Fruit fly (Drosophila melanogaster) whole organism, embryonic: ENCODE results near the gene Srr.

Experiments used
- ATbp ChIP-seq: fragments of 200-800 bp; sonication (Bioruptor generic); optimal IDR thresholded peaks from 2 replicates; lab custom pipeline; 2017; ENCODE audit warnings: missing biosample characterization, mild to moderate bottlenecking, missing genetic modification characterization, missing genetic modification reagents
- Abd-B ChIP-seq: fragments of 200-800 bp; sonication (Bioruptor generic); optimal IDR thresholded peaks from 2 replicates; lab custom pipeline; 2018; ENCODE audit warnings: missing biosample characterization, mild to moderate bottlenecking, missing genetic modification characterization, moderate library complexity
- Blimp-1 ChIP-seq: fragments of 200-800 bp; sonication (Bioruptor generic); optimal IDR thresholded peaks from 3 replicates; lab custom pipeline; 2018; ENCODE audit warnings: missing biosample characterization, missing genetic modification characterization, mild to moderate bottlenecking, moderate library complexity, missing genetic modification reagents
- CG10147 ChIP-seq: fragments of 200-800 bp; sonication (Bioruptor generic); optimal IDR thresholded peaks from 2 replicates; lab custom pipeline; 2019; ENCODE audit warnings: missing biosample characterization, mild to moderate bottlenecking, missing genetic modification characterization, moderate library complexity
- CG1024 ChIP-seq: fragments of 200-800 bp; sonication (Bioruptor generic); IDR thresholded peaks from 2 replicates; pipeline ENCODE4 v1.3.6; 2022; ENCODE audit warnings: missing biosample characterization, missing genetic modification characterization
- CG10274 ChIP-seq: fragments of 200-800 bp; sonication (Bioruptor generic); optimal IDR thresholded peaks from 3 replicates; lab custom pipeline; 2017; ENCODE audit warnings: missing biosample characterization, mild to moderate bottlenecking, missing genetic modification characterization
- CG12104 ChIP-seq: fragments of 200-800 bp; sonication (Bioruptor generic); optimal IDR thresholded peaks from 3 replicates; lab custom pipeline; 2016; ENCODE audit warnings: missing biosample characterization, missing genetic modification characterization
- CG12299 ChIP-seq: fragments of 200-800 bp; sonication (Bioruptor generic); optimal IDR thresholded peaks from 2 replicates; lab custom pipeline; 2018; ENCODE audit warnings: missing biosample characterization, mild to moderate bottlenecking, missing genetic modification characterization
- CG14710 ChIP-seq: fragments of 200-800 bp; sonication (Bioruptor generic); optimal IDR thresholded peaks from 3 replicates; lab custom pipeline; 2019; ENCODE audit warnings: missing biosample characterization, mild to moderate bottlenecking, missing genetic modification characterization, moderate library complexity
- CG1529 ChIP-seq: fragments of 200-800 bp; sonication (Bioruptor generic); optimal IDR thresholded peaks from 3 replicates; lab custom pipeline; 2018; ENCODE audit warnings: missing biosample characterization, missing genetic modification characterization
- CG1647 ChIP-seq: fragments of 200-800 bp; sonication (Bioruptor generic); optimal IDR thresholded peaks from 3 replicates; lab custom pipeline; 2016; ENCODE audit warnings: missing biosample characterization, missing genetic modification characterization
- CG17328 ChIP-seq: fragments of 200-800 bp; sonication (Bioruptor generic); IDR thresholded peaks from 2 replicates; pipeline ENCODE4 v1.3.6; 2022; ENCODE audit warnings: missing biosample characterization, missing genetic modification characterization
- CG2199 ChIP-seq: fragments of 200-800 bp; sonication (Bioruptor generic); IDR thresholded peaks from 3 replicates; pipeline ENCODE4 v1.3.6; 2022; ENCODE audit warnings: missing biosample characterization, missing genetic modification characterization
- CG30403 ChIP-seq: fragments of 200-800 bp; sonication (Bioruptor generic); optimal IDR thresholded peaks from 3 replicates; lab custom pipeline; 2016; ENCODE audit warnings: missing biosample characterization, missing genetic modification characterization
- CG3163 ChIP-seq: fragments of 200-800 bp; sonication (Bioruptor generic); optimal IDR thresholded peaks from 3 replicates; lab custom pipeline; 2016; ENCODE audit warnings: missing biosample characterization, missing genetic modification characterization
- CG5180 ChIP-seq: fragments of 200-800 bp; sonication (Bioruptor generic); optimal IDR thresholded peaks from 3 replicates; lab custom pipeline; 2017; ENCODE audit warnings: missing biosample characterization, missing genetic modification characterization, mild to moderate bottlenecking, moderate library complexity, missing genetic modification reagents
- CG6813 ChIP-seq: fragments of 200-800 bp; sonication (Bioruptor generic); optimal IDR thresholded peaks from 2 replicates; lab custom pipeline; 2017; ENCODE audit warnings: missing biosample characterization, missing genetic modification characterization, mild to moderate bottlenecking, moderate library complexity, missing genetic modification reagents
- CG8281 ChIP-seq: fragments of 200-800 bp; sonication (Bioruptor generic); optimal IDR thresholded peaks from 2 replicates; lab custom pipeline; 2018; ENCODE audit warnings: missing biosample characterization, mild to moderate bottlenecking, missing genetic modification characterization, moderate library complexity
- CG8359 ChIP-seq: fragments of 200-800 bp; sonication (Bioruptor generic); optimal IDR thresholded peaks from 2 replicates; lab custom pipeline; 2017; ENCODE audit warnings: missing biosample characterization, mild to moderate bottlenecking, missing genetic modification characterization, borderline replicate concordance
- CG9817 ChIP-seq: fragments of 200-800 bp; sonication (Bioruptor generic); optimal IDR thresholded peaks from 2 replicates; lab custom pipeline; 2018; ENCODE audit warnings: missing biosample characterization, mild to moderate bottlenecking, missing genetic modification characterization, moderate library complexity
- E2f2 ChIP-seq: fragments of 200-800 bp; sonication (Bioruptor generic); IDR thresholded peaks from 2 replicates; pipeline ENCODE4 v1.3.6; 2022; ENCODE audit warnings: missing biosample characterization, missing genetic modification characterization
- ERR ChIP-seq: fragments of 200-800 bp; sonication (Bioruptor generic); optimal IDR thresholded peaks from 2 replicates; lab custom pipeline; 2016; ENCODE audit warnings: missing biosample characterization, missing genetic modification characterization
- HHEX ChIP-seq: fragments of 200-800 bp; sonication (Bioruptor generic); optimal IDR thresholded peaks from 3 replicates; lab custom pipeline; 2017; ENCODE audit warnings: missing biosample characterization, mild to moderate bottlenecking, missing genetic modification characterization, missing genetic modification reagents
- HmgZ ChIP-seq: fragments of 200-800 bp; sonication (Bioruptor generic); optimal IDR thresholded peaks from 2 replicates; lab custom pipeline; 2018; ENCODE audit warnings: missing biosample characterization, mild to moderate bottlenecking, missing genetic modification characterization
- Kr ChIP-seq: fragments of 200-800 bp; sonication (Bioruptor generic); optimal IDR thresholded peaks from 2 replicates; lab custom pipeline; 2017; ENCODE audit warnings: missing biosample characterization, mild to moderate bottlenecking, missing genetic modification characterization
- Mad ChIP-seq: fragments of 200-800 bp; sonication (Bioruptor generic); optimal IDR thresholded peaks from 2 replicates; lab custom pipeline; 2016; ENCODE audit warnings: missing biosample characterization, missing genetic modification characterization
- NC2α ChIP-seq: fragments of 200-800 bp; sonication (Bioruptor generic); optimal IDR thresholded peaks from 2 replicates; lab custom pipeline; 2016; ENCODE audit warnings: missing biosample characterization, missing genetic modification characterization
- Oli ChIP-seq: fragments of 200-800 bp; sonication (Bioruptor generic); optimal IDR thresholded peaks from 2 replicates; lab custom pipeline; 2018; ENCODE audit warnings: missing biosample characterization, mild to moderate bottlenecking, missing genetic modification characterization, moderate library complexity
- Sox102F ChIP-seq: fragments of 200-800 bp; sonication (Bioruptor generic); optimal IDR thresholded peaks from 2 replicates; lab custom pipeline; 2018; ENCODE audit warnings: missing biosample characterization, mild to moderate bottlenecking, missing genetic modification characterization, moderate library complexity
- Tbp ChIP-seq: fragments of >200 bp; optimal IDR thresholded peaks from 2 replicates; lab custom pipeline; 2018; ENCODE audit warnings: missing biosample characterization, missing genetic modification characterization
- ase ChIP-seq: fragments of 200-800 bp; sonication (Bioruptor generic); IDR thresholded peaks from 3 replicates; pipeline ENCODE4 v1.3.6; 2022; ENCODE audit warnings: missing biosample characterization, missing genetic modification characterization
- az2 ChIP-seq: fragments of 200-800 bp; sonication (Bioruptor generic); optimal IDR thresholded peaks from 3 replicates; lab custom pipeline; 2016; ENCODE audit warnings: missing biosample characterization, missing genetic modification characterization
- en ChIP-seq: fragments of 200-800 bp; sonication (Bioruptor generic); optimal IDR thresholded peaks from 2 replicates; lab custom pipeline; 2016; ENCODE audit warnings: missing biosample characterization, missing genetic modification characterization
- eve ChIP-seq, 2 experiments: fragments of >200 bp; optimal IDR thresholded peaks; 2 replicates each; lab custom pipeline; 2017; ENCODE audit warnings: missing biosample characterization in 2 of 2, missing genetic modification characterization in 2 of 2
- exex ChIP-seq: fragments of 200-800 bp; sonication (Bioruptor generic); optimal IDR thresholded peaks from 4 replicates; lab custom pipeline; 2018; ENCODE audit warnings: missing biosample characterization, mild to moderate bottlenecking, missing genetic modification characterization, moderate library complexity
- fru ChIP-seq: fragments of >200 bp; optimal IDR thresholded peaks from 2 replicates; lab custom pipeline; 2017
- gce ChIP-seq: fragments of 200-800 bp; sonication (Bioruptor generic); IDR thresholded peaks from 3 replicates; pipeline ENCODE4 v1.3.6; 2022; ENCODE audit warnings: missing biosample characterization, missing genetic modification characterization
- grn ChIP-seq: fragments of 200-800 bp; sonication (Bioruptor generic); optimal IDR thresholded peaks from 3 replicates; lab custom pipeline; 2017; ENCODE audit warnings: missing biosample characterization, missing genetic modification characterization
- h ChIP-seq: fragments of >200 bp; optimal IDR thresholded peaks from 2 replicates; lab custom pipeline; 2017
- hkb ChIP-seq, 2 experiments: fragments of 200-800 bp in 1 of 2; fragments of >200 bp in 1 of 2; sonication (Bioruptor generic) in 1 of 2; IDR thresholded peaks in 1 of 2; optimal IDR thresholded peaks in 1 of 2; 2 replicates each; pipeline versions ENCODE4 v1.3.6 to Lab custom; 2017 to 2022; ENCODE audit warnings: missing biosample characterization in 1 of 2, missing genetic modification characterization in 1 of 2
- lab ChIP-seq: fragments of 200-800 bp; sonication (Bioruptor generic); optimal IDR thresholded peaks from 3 replicates; lab custom pipeline; 2017; ENCODE audit warnings: missing biosample characterization, missing genetic modification characterization, mild to moderate bottlenecking, moderate library complexity, missing genetic modification reagents
- maf-S ChIP-seq: fragments of 200-800 bp; sonication (Bioruptor generic); optimal IDR thresholded peaks from 2 replicates; lab custom pipeline; 2016; ENCODE audit warnings: missing biosample characterization, missing genetic modification characterization
- org-1 ChIP-seq: fragments of 200-800 bp; sonication (Bioruptor generic); optimal IDR thresholded peaks from 2 replicates; lab custom pipeline; 2017; ENCODE audit warnings: missing biosample characterization, missing genetic modification characterization
- p53 ChIP-seq: fragments of 200-800 bp; sonication (Bioruptor generic); optimal IDR thresholded peaks from 2 replicates; lab custom pipeline; 2016; ENCODE audit warnings: missing biosample characterization, missing genetic modification characterization
- sc ChIP-seq, 3 experiments: fragments of >200 bp in 2 of 3; fragments of 200-800 bp in 1 of 3; sonication (Bioruptor generic) in 1 of 3; optimal IDR thresholded peaks; 2 replicates in 2 of 3; 3 replicates in 1 of 3; lab custom pipeline; 2017; ENCODE audit warnings: mild to moderate bottlenecking in 1 of 3, missing biosample characterization in 1 of 3, missing genetic modification characterization in 1 of 3, missing genetic modification reagents in 1 of 3
- schlank ChIP-seq: fragments of 200-800 bp; sonication (Bioruptor generic); optimal IDR thresholded peaks from 2 replicates; lab custom pipeline; 2018; ENCODE audit warnings: missing biosample characterization, mild to moderate bottlenecking, missing genetic modification characterization
- sisA ChIP-seq: fragments of 200-800 bp; sonication (Bioruptor generic); IDR thresholded peaks from 2 replicates; pipeline ENCODE4 v1.3.6; 2022; ENCODE audit warnings: missing biosample characterization, missing genetic modification characterization
- slou ChIP-seq: fragments of 200-800 bp; sonication (Bioruptor generic); optimal IDR thresholded peaks from 3 replicates; lab custom pipeline; 2016; ENCODE audit warnings: missing biosample characterization, missing genetic modification characterization
- sqz ChIP-seq: fragments of 200-800 bp; sonication (Bioruptor generic); optimal IDR thresholded peaks from 3 replicates; lab custom pipeline; 2018; ENCODE audit warnings: missing biosample characterization, mild to moderate bottlenecking, missing genetic modification characterization
- tio ChIP-seq: fragments of 200-800 bp; sonication (Bioruptor generic); optimal IDR thresholded peaks from 2 replicates; lab custom pipeline; 2017; ENCODE audit warnings: missing biosample characterization, missing genetic modification characterization, inconsistent platforms
- trh ChIP-seq: fragments of 200-800 bp; sonication (Bioruptor generic); optimal IDR thresholded peaks from 2 replicates; lab custom pipeline; 2016; ENCODE audit warnings: missing biosample characterization, missing genetic modification characterization

Gene Srr

DNA sequence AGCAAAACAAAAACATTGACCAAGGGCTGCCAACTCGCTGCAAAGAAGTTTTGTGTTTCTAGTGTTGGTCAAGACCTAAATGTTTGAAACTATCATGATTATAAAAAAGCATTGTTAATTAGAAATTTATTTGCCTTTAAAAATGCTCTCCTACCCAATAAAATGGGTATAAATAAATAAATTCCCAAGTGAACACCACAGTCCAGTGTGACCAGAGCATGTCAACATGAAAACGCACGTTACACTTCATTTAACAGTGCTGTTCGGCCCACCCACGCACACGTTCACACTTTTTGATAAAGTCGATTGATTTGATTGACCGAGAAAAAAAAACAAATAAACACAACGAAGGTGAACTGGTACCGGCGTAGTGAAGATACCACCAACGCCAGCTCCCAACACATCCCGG lies 38.9 kb downstream of the Srr start, which contains the start of the genes CG9356, BBIP1 and CG8135 (continued):
- peak; percentile 77 for TF ChIP-seq az2 (GFP tag; lab: Kevin White, UChicago)
- TF ChIP-seq lab (GFP tag; lab: Kevin White, UChicago): no peak
- no peak for TF ChIP-seq h
- no peak for TF ChIP-seq fru (lab: Kevin White, UChicago)
- TF ChIP-seq CG3163 (GFP tag; lab: Kevin White, UChicago): peak; percentile 54
- TF ChIP-seq CG8359 (GFP tag; lab: Kevin White, UChicago): no peak
- peak; percentile 60 for TF ChIP-seq p53 (GFP tag; lab: Kevin White, UChicago)
- TF ChIP-seq sc (optimal IDR thresholded peaks at IDR 0.05; lab: Kevin White, UChicago): no peak
- no peak for TF ChIP-seq sc (GFP tag; optimal IDR thresholded peaks at IDR 0.05; lab: Kevin White, UChicago)
- TF ChIP-seq CG6813 (GFP tag; lab: Kevin White, UChicago): no peak
- TF ChIP-seq org-1 (GFP tag; lab: Kevin White, UChicago): no peak
- TF ChIP-seq Abd-B (GFP tag; lab: Kevin White, UChicago): peak; percentile 61
- peak; percentile 33 for TF ChIP-seq CG9817
- peak; percentile 81 for TF ChIP-seq sqz
- no peak for TF ChIP-seq eve (GFP tag; optimal IDR thresholded peaks at IDR 0.05; lab: Kevin White, UChicago)
- peak; percentile 59 for TF ChIP-seq HHEX (GFP tag; lab: Kevin White, UChicago)
- TF ChIP-seq CG10274 (GFP tag; lab: Kevin White, UChicago): no peak
- TF ChIP-seq ATbp (GFP tag; lab: Kevin White, UChicago): no peak
- TF ChIP-seq NC2α: peak; percentile 65
- TF ChIP-seq CG17328 (GFP tag; lab: Robert Waterston, UW): peak; percentile 64
- peak; percentile 73 for TF ChIP-seq E2f2 (GFP tag; lab: Robert Waterston, UW)
- TF ChIP-seq maf-S (GFP tag; lab: Kevin White, UChicago): peak; percentile 77
- no peak for TF ChIP-seq tio (GFP tag; lab: Kevin White, UChicago)
- peak; percentile 20 for TF ChIP-seq schlank (tag; lab: Kevin White, UChicago)
- TF ChIP-seq exex (tag; lab: Kevin White, UChicago): no peak
- TF ChIP-seq CG14710 (tag; lab: Kevin White, UChicago): peak; percentile 90
- TF ChIP-seq Kr (GFP tag; lab: Kevin White, UChicago): no peak
- no peak for TF ChIP-seq CG2199 (GFP tag; lab: Robert Waterston, UW)
- TF ChIP-seq CG30403 (GFP tag; lab: Kevin White, UChicago): peak; percentile 84
- no peak for TF ChIP-seq ase (GFP tag; lab: Robert Waterston, UW)
- TF ChIP-seq Tbp (GFP tag; lab: Kevin White, UChicago): no peak
- peak; percentile 87 for TF ChIP-seq Mad (GFP tag; lab: Kevin White, UChicago)
- TF ChIP-seq Sox102F (GFP tag; lab: Kevin White, UChicago): no peak
- TF ChIP-seq CG5180 (GFP tag; lab: Kevin White, UChicago): no peak
- TF ChIP-seq CG8281: no peak
- peak; percentile 60 for TF ChIP-seq CG12299 (tag; lab: Kevin White, UChicago)
- TF ChIP-seq hkb (optimal IDR thresholded peaks at IDR 0.05; lab: Kevin White, UChicago): peak; percentile 88
- TF ChIP-seq hkb (GFP tag; IDR thresholded peaks at IDR 0.05; lab: Robert Waterston, UW): peak; percentile 76
- TF ChIP-seq gce: no peak
- peak; percentile 82 for TF ChIP-seq grn (GFP tag; lab: Kevin White, UChicago)
- TF ChIP-seq CG1024 (GFP tag; lab: Robert Waterston, UW): peak; percentile 62; the same call in 1 of the 2 replicates
- peak; percentile 71 for TF ChIP-seq sisA (GFP tag; lab: Robert Waterston, UW)
- TF ChIP-seq CG1647 (GFP tag; lab: Kevin White, UChicago): peak; percentile 79
- TF ChIP-seq CG10147 (GFP tag; lab: Kevin White, UChicago): no peak
- peak; percentile 73 for TF ChIP-seq en
- TF ChIP-seq trh: no peak
- peak; percentile 85 for TF ChIP-seq HmgZ (tag; lab: Kevin White, UChicago)
- TF ChIP-seq slou (GFP tag; lab: Kevin White, UChicago): peak; percentile 46
- TF ChIP-seq Oli: no peak
- peak; percentile 7 for TF ChIP-seq CG12104 (GFP tag; lab: Kevin White, UChicago)
- peak; percentile 82 for TF ChIP-seq ERR (GFP tag; lab: Kevin White, UChicago)
- no peak for TF ChIP-seq Blimp-1
- no peak for TF ChIP-seq CG1529 (GFP tag; lab: Kevin White, UChicago)
